Worm (Caenorhabditis elegans) whole organism, L3 larva: Measurements from ENCODE around the gene F55G1.6.

Experiments
- R02D3.7 ChIP-seq: fragments of 150-350 bp; optimal IDR thresholded peaks from 2 replicates; lab custom pipeline; 2014; ENCODE audit warnings: missing biosample characterization, missing genetic modification characterization
- aly-2 ChIP-seq: fragments of 150-350 bp; optimal IDR thresholded peaks from 2 replicates; lab custom pipeline; 2014; ENCODE audit warnings: missing biosample characterization, missing genetic modification characterization
- ama-1 ChIP-seq: fragments of 150-350 bp; optimal IDR thresholded peaks from 2 replicates; lab custom pipeline; 2018
- ceh-16 ChIP-seq: sonication (generic microtip); optimal IDR thresholded peaks from 2 replicates; lab custom pipeline; 2017; ENCODE audit warnings: missing biosample characterization, missing genetic modification characterization
- ceh-28 ChIP-seq: fragments of 150-350 bp; optimal IDR thresholded peaks from 2 replicates; lab custom pipeline; 2014; ENCODE audit warnings: missing biosample characterization, missing genetic modification reagents, missing genetic modification characterization
- elt-1 ChIP-seq: fragments of 150-350 bp; optimal IDR thresholded peaks from 2 replicates; lab custom pipeline; 2014; ENCODE audit warnings: missing biosample characterization, missing genetic modification characterization
- elt-2 ChIP-seq: sonication (generic microtip); optimal IDR thresholded peaks from 2 replicates; lab custom pipeline; 2016; ENCODE audit warnings: missing genetic modification reagents, mild to moderate bottlenecking, missing genetic modification characterization, missing compliant biosample characterization
- elt-3 ChIP-seq, 3 experiments: fragments of 150-350 bp in 1 of 3; sonication (generic microtip) in 2 of 3; optimal IDR thresholded peaks; 2 replicates in 2 of 3; 4 replicates in 1 of 3; lab custom pipeline; 2014 to 2017; ENCODE audit warnings: missing biosample characterization in 3 of 3, missing genetic modification characterization in 3 of 3
- eor-1 ChIP-seq, 2 experiments: fragments of 150-350 bp; optimal IDR thresholded peaks; 2 replicates each; lab custom pipeline; 2014 to 2018; ENCODE audit warnings: missing biosample characterization in 2 of 2, missing genetic modification characterization in 2 of 2
- fos-1 ChIP-seq: fragments of 150-350 bp; optimal IDR thresholded peaks from 2 replicates; lab custom pipeline; 2014; ENCODE audit warnings: missing biosample characterization, missing genetic modification characterization
- lin-39 ChIP-seq: fragments of 150-350 bp; optimal IDR thresholded peaks from 2 replicates; lab custom pipeline; 2018; ENCODE audit warnings: missing biosample characterization, missing genetic modification reagents, missing genetic modification characterization
- mml-1 ChIP-seq: fragments of 150-350 bp; sonication (generic microtip); optimal IDR thresholded peaks from 3 replicates; lab custom pipeline; 2014; ENCODE audit warnings: missing biosample characterization, missing genetic modification characterization
- nfya-1 ChIP-seq: sonication (generic microtip); optimal IDR thresholded peaks from 2 replicates; lab custom pipeline; 2017; ENCODE audit warnings: missing genetic modification characterization, mild to moderate bottlenecking, missing compliant biosample characterization, antibody characterized with exemption, moderate library complexity; ENCODE audit not compliant: insufficient read depth
- nhr-12 ChIP-seq: fragments of 150-350 bp; optimal IDR thresholded peaks from 2 replicates; lab custom pipeline; 2014; ENCODE audit warnings: missing biosample characterization, missing genetic modification characterization
- nhr-23 ChIP-seq: fragments of 150-350 bp; optimal IDR thresholded peaks from 2 replicates; lab custom pipeline; 2014; ENCODE audit warnings: missing biosample characterization, missing genetic modification reagents, missing genetic modification characterization
- nhr-25 ChIP-seq: sonication (generic microtip); optimal IDR thresholded peaks from 2 replicates; lab custom pipeline; 2017; ENCODE audit warnings: missing biosample characterization, missing genetic modification characterization
- pha-4 ChIP-seq: fragments of 150-350 bp; optimal IDR thresholded peaks from 2 replicates; lab custom pipeline; 2014; ENCODE audit warnings: missing biosample characterization, missing genetic modification reagents, missing genetic modification characterization
- pqm-1 ChIP-seq: fragments of 150-350 bp; optimal IDR thresholded peaks from 2 replicates; lab custom pipeline; 2017; ENCODE audit warnings: missing biosample characterization, missing genetic modification characterization, inconsistent platforms
- tbx-2 ChIP-seq: sonication (generic microtip); optimal IDR thresholded peaks from 2 replicates; lab custom pipeline; 2016; ENCODE audit warnings: mild to moderate bottlenecking, missing genetic modification characterization, missing compliant biosample characterization
- unc-39 ChIP-seq: sonication (generic microtip); optimal IDR thresholded peaks from 4 replicates; lab custom pipeline; 2017; ENCODE audit warnings: missing biosample characterization, missing genetic modification characterization
- zag-1 ChIP-seq: fragments of 150-350 bp; optimal IDR thresholded peaks from 2 replicates; lab custom pipeline; 2014; ENCODE audit warnings: missing biosample characterization, missing genetic modification characterization
- ztf-11 ChIP-seq: fragments of 150-350 bp; optimal IDR thresholded peaks from 2 replicates; lab custom pipeline; 2014; ENCODE audit warnings: missing biosample characterization, missing genetic modification characterization

F55G1.6 gene

ce11 chrIV:7520258-7520657, 46.9 kb downstream of the F55G1.6 start:
- TF ChIP-seq pha-4 (tag; lab: Kevin White, UChicago) = peak; percentile 50
- no peak for TF ChIP-seq nhr-25 (tag; lab: Kevin White, UChicago)
- TF ChIP-seq elt-2 (tag; lab: Kevin White, UChicago) = peak; percentile 62
- no peak for TF ChIP-seq ama-1 (lab: Kevin White, UChicago)
- TF ChIP-seq pqm-1 (tag; lab: Kevin White, UChicago) = peak; percentile 73

- TF ChIP-seq elt-2 (tag; lab: Kevin White, UChicago) = peak; percentile 65
- TF ChIP-seq pha-4 (tag; lab: Kevin White, UChicago) = peak; percentile 48
- TF ChIP-seq elt-1 = no peak
- TF ChIP-seq pqm-1 (tag; lab: Kevin White, UChicago) = peak; percentile 50
Observed at ce11 chrIV:7520841-7521240, 47.5 kb downstream of the F55G1.6 start.

ce11 chrIV:7521591-7521990, 48.3 kb downstream of the F55G1.6 start:
- TF ChIP-seq ceh-28 (tag; lab: Kevin White, UChicago) (no peak), aly-2 (tag; lab: Kevin White, UChicago) (no peak), elt-3 (tag; optimal IDR thresholded peaks at IDR 0.05; lab: Kevin White, UChicago) (no peak), ceh-16 (no peak), eor-1 (tag; optimal IDR thresholded peaks at IDR 0.05; lab: Kevin White, UChicago) (no peak), elt-2 (tag; lab: Kevin White, UChicago) (no peak), nfya-1 (no peak), nhr-12 (tag; lab: Kevin White, UChicago) (no peak), tbx-2 (tag; lab: Kevin White, UChicago) (no peak), ztf-11 (tag; lab: Kevin White, UChicago) (no peak), unc-39 (no peak), nhr-23 (tag; lab: Kevin White, UChicago) (no peak), R02D3.7 (tag; lab: Kevin White, UChicago) (no peak), mml-1 (tag; lab: Kevin White, UChicago) (no peak), fos-1 (no peak), pqm-1 (tag; lab: Kevin White, UChicago) (no peak), zag-1 (no peak), elt-1 (no peak)

- TF ChIP-seq lin-39 (tag; lab: Kevin White, UChicago) (no peak), pha-4 (tag; lab: Kevin White, UChicago) (peak; percentile 27), elt-2 (tag; lab: Kevin White, UChicago) (no peak), ama-1 (lab: Kevin White, UChicago) (no peak), elt-1 (no peak)
Observed at ce11 chrIV:7523744-7524143, 50.4 kb downstream of the F55G1.6 start.
